Fruit fly (Drosophila melanogaster) whole organism, embryonic: ENCODE measurements around the gene foi.

Source experiments
- Antp ChIP-seq: fragments of 200-800 bp; sonication (Bioruptor generic); optimal IDR thresholded peaks from 3 replicates; lab custom pipeline; 2016; ENCODE audit warnings: missing biosample characterization, missing genetic modification characterization
- Atf3 ChIP-seq: fragments of 200-800 bp; sonication (Bioruptor generic); optimal IDR thresholded peaks from 3 replicates; lab custom pipeline; 2016; ENCODE audit warnings: missing biosample characterization, missing genetic modification characterization
- Atf6 ChIP-seq: fragments of 200-800 bp; sonication (Bioruptor generic); IDR thresholded peaks from 2 replicates; pipeline ENCODE4 v1.3.6; 2022; ENCODE audit warnings: missing biosample characterization, missing genetic modification characterization
- BEAF-32 ChIP-seq: fragments of 200-800 bp; sonication (Bioruptor generic); optimal IDR thresholded peaks from 3 replicates; lab custom pipeline; 2017; ENCODE audit warnings: missing biosample characterization, missing genetic modification characterization, mild to moderate bottlenecking, moderate library complexity, missing genetic modification reagents
- CG10431 ChIP-seq: fragments of 200-800 bp; sonication (Bioruptor generic); optimal IDR thresholded peaks from 3 replicates; lab custom pipeline; 2018; ENCODE audit warnings: missing biosample characterization, mild to moderate bottlenecking, missing genetic modification characterization
- CG12236 ChIP-seq: fragments of 200-800 bp; sonication (Bioruptor generic); optimal IDR thresholded peaks from 2 replicates; lab custom pipeline; 2016; ENCODE audit warnings: missing biosample characterization, missing genetic modification characterization
- CG12391 ChIP-seq: fragments of 200-800 bp; sonication (Bioruptor generic); optimal IDR thresholded peaks from 3 replicates; lab custom pipeline; 2018; ENCODE audit warnings: missing biosample characterization, mild to moderate bottlenecking, missing genetic modification characterization, moderate library complexity
- CG12769 ChIP-seq: fragments of 200-800 bp; sonication (Bioruptor generic); optimal IDR thresholded peaks from 2 replicates; lab custom pipeline; 2019; ENCODE audit warnings: missing biosample characterization, mild to moderate bottlenecking, missing genetic modification characterization, moderate library complexity
- CG13624 ChIP-seq: fragments of 200-800 bp; sonication (Bioruptor generic); optimal IDR thresholded peaks from 2 replicates; lab custom pipeline; 2016; ENCODE audit warnings: missing biosample characterization, missing genetic modification characterization
- CG14441 ChIP-seq: fragments of 200-800 bp; sonication (Bioruptor generic); IDR thresholded peaks from 2 replicates; pipeline ENCODE4 v1.3.6; 2022; ENCODE audit warnings: missing biosample characterization, missing genetic modification characterization
- CG1647 ChIP-seq: fragments of 200-800 bp; sonication (Bioruptor generic); optimal IDR thresholded peaks from 3 replicates; lab custom pipeline; 2016; ENCODE audit warnings: missing biosample characterization, missing genetic modification characterization
- CG2712 ChIP-seq: fragments of 200-800 bp; optimal IDR thresholded peaks from 3 replicates; lab custom pipeline; 2019; ENCODE audit warnings: missing biosample characterization, mild to moderate bottlenecking, missing genetic modification characterization, moderate library complexity
- CG30403 ChIP-seq: fragments of 200-800 bp; sonication (Bioruptor generic); optimal IDR thresholded peaks from 3 replicates; lab custom pipeline; 2016; ENCODE audit warnings: missing biosample characterization, missing genetic modification characterization
- CG3281 ChIP-seq: fragments of 200-800 bp; sonication (Bioruptor generic); optimal IDR thresholded peaks from 3 replicates; lab custom pipeline; 2017; ENCODE audit warnings: missing biosample characterization, mild to moderate bottlenecking, missing genetic modification characterization
- CG34224 ChIP-seq: fragments of 200-800 bp; sonication (Bioruptor generic); IDR thresholded peaks from 3 replicates; pipeline ENCODE4 v1.3.6; 2022; ENCODE audit warnings: missing biosample characterization, missing genetic modification characterization; ENCODE audit not compliant: partially characterized antibody
- CG43689 ChIP-seq: fragments of 200-800 bp; sonication (Bioruptor generic); IDR thresholded peaks from 2 replicates; pipeline ENCODE4 v1.3.6; 2022; ENCODE audit warnings: missing biosample characterization, missing genetic modification characterization
- CG4730 ChIP-seq: fragments of 200-800 bp; sonication (Bioruptor generic); IDR thresholded peaks from 2 replicates; pipeline ENCODE4 v1.3.6; 2022; ENCODE audit warnings: missing biosample characterization, missing genetic modification characterization
- CG6683 ChIP-seq: fragments of 200-800 bp; sonication (Bioruptor generic); optimal IDR thresholded peaks from 2 replicates; lab custom pipeline; 2017; ENCODE audit warnings: missing biosample characterization, mild to moderate bottlenecking, missing genetic modification characterization, missing genetic modification reagents
- CG7556 ChIP-seq: fragments of 200-800 bp; sonication (Bioruptor generic); optimal IDR thresholded peaks from 2 replicates; lab custom pipeline; 2017; ENCODE audit warnings: missing biosample characterization, mild to moderate bottlenecking, missing genetic modification characterization
- CG8924 ChIP-seq: fragments of 200-800 bp; optimal IDR thresholded peaks from 3 replicates; lab custom pipeline; 2019; ENCODE audit warnings: missing biosample characterization, mild to moderate bottlenecking, missing genetic modification characterization, moderate library complexity
- CG9609 ChIP-seq: fragments of 200-800 bp; sonication (Bioruptor generic); optimal IDR thresholded peaks from 3 replicates; lab custom pipeline; 2016; ENCODE audit warnings: missing biosample characterization, missing genetic modification characterization
- CG9727 ChIP-seq: fragments of 200-800 bp; sonication (Bioruptor generic); optimal IDR thresholded peaks from 3 replicates; lab custom pipeline; 2017; ENCODE audit warnings: missing biosample characterization, mild to moderate bottlenecking, missing genetic modification characterization
- Camta ChIP-seq: fragments of 200-800 bp; sonication (Bioruptor generic); optimal IDR thresholded peaks from 2 replicates; lab custom pipeline; 2016; ENCODE audit warnings: missing biosample characterization, missing genetic modification characterization
- CkIIα-i1 ChIP-seq: fragments of 200-800 bp; sonication (Bioruptor generic); IDR thresholded peaks from 2 replicates; pipeline ENCODE4 v1.3.6; 2022; ENCODE audit warnings: missing biosample characterization, missing genetic modification characterization
- Doc2 ChIP-seq: fragments of 200-800 bp; sonication (Bioruptor generic); IDR thresholded peaks from 2 replicates; pipeline ENCODE4 v1.3.6; 2022; ENCODE audit warnings: missing biosample characterization, missing genetic modification characterization
- E2f1 ChIP-seq: fragments of 200-800 bp; sonication (Bioruptor generic); IDR thresholded peaks from 2 replicates; pipeline ENCODE4 v1.3.6; 2022; ENCODE audit warnings: missing biosample characterization, missing genetic modification characterization
- GATAe ChIP-seq: fragments of 200-800 bp; sonication (Bioruptor generic); conservative IDR thresholded peaks from 2 replicates; pipeline ENCODE4 v1.3.6; 2022; ENCODE audit warnings: missing biosample characterization, missing genetic modification characterization
- Hand ChIP-seq: fragments of 200-800 bp; sonication (Bioruptor generic); optimal IDR thresholded peaks from 2 replicates; lab custom pipeline; 2017; ENCODE audit warnings: mild to moderate bottlenecking, missing biosample characterization, missing genetic modification reagents, missing genetic modification characterization
- Myb ChIP-seq: fragments of 200-800 bp; sonication (Bioruptor generic); optimal IDR thresholded peaks from 2 replicates; lab custom pipeline; 2016; ENCODE audit warnings: missing biosample characterization, missing genetic modification characterization
- Nf-YA ChIP-seq: fragments of 200-800 bp; sonication (Bioruptor generic); IDR thresholded peaks from 2 replicates; pipeline ENCODE4 v1.3.6; 2022; ENCODE audit warnings: missing biosample characterization, missing genetic modification characterization
- bowl ChIP-seq: fragments of 200-800 bp; sonication (Bioruptor generic); IDR thresholded peaks from 2 replicates; pipeline ENCODE4 v1.3.6; 2022; ENCODE audit warnings: missing biosample characterization, missing genetic modification characterization
- btn ChIP-seq: fragments of 200-800 bp; sonication (Bioruptor generic); optimal IDR thresholded peaks from 2 replicates; lab custom pipeline; 2016; ENCODE audit warnings: missing biosample characterization, missing genetic modification characterization
- dmrt11E ChIP-seq: fragments of 200-800 bp; sonication (Bioruptor generic); optimal IDR thresholded peaks from 3 replicates; lab custom pipeline; 2018; ENCODE audit warnings: missing biosample characterization, mild to moderate bottlenecking, missing genetic modification characterization, moderate library complexity
- dmrt99B ChIP-seq: fragments of 200-800 bp; sonication (Bioruptor generic); optimal IDR thresholded peaks from 2 replicates; lab custom pipeline; 2018; ENCODE audit warnings: missing biosample characterization, mild to moderate bottlenecking, missing genetic modification characterization, moderate library complexity
- grn ChIP-seq: fragments of 200-800 bp; sonication (Bioruptor generic); optimal IDR thresholded peaks from 3 replicates; lab custom pipeline; 2017; ENCODE audit warnings: missing biosample characterization, missing genetic modification characterization
- ham ChIP-seq: fragments of 200-800 bp; sonication (Bioruptor generic); IDR thresholded peaks from 2 replicates; pipeline ENCODE4 v1.3.6; 2022; ENCODE audit warnings: missing biosample characterization, missing genetic modification characterization
- ken ChIP-seq: fragments of 200-800 bp; sonication (Bioruptor generic); IDR thresholded peaks from 3 replicates; pipeline ENCODE4 v1.3.6; 2022; ENCODE audit warnings: missing biosample characterization, missing genetic modification characterization
- lola ChIP-seq, 3 experiments: fragments of >200 bp in 2 of 3; fragments of 200-800 bp in 1 of 3; sonication (Bioruptor generic) in 1 of 3; optimal IDR thresholded peaks; 2 replicates each; lab custom pipeline; 2017 to 2019; ENCODE audit warnings: missing biosample characterization in 3 of 3, missing genetic modification characterization in 3 of 3, mild to moderate bottlenecking in 1 of 3, moderate library complexity in 1 of 3
- mam ChIP-seq: fragments of 200-800 bp; sonication (Bioruptor generic); optimal IDR thresholded peaks from 3 replicates; lab custom pipeline; 2016; ENCODE audit warnings: missing biosample characterization, missing genetic modification characterization
- mld ChIP-seq: fragments of 200-800 bp; sonication (Bioruptor generic); IDR thresholded peaks from 3 replicates; pipeline ENCODE4 v1.3.6; 2022; ENCODE audit warnings: missing biosample characterization, missing genetic modification characterization; ENCODE audit not compliant: partially characterized antibody
- nau ChIP-seq: fragments of 200-800 bp; sonication (Bioruptor generic); optimal IDR thresholded peaks from 3 replicates; lab custom pipeline; 2017; ENCODE audit warnings: missing biosample characterization, mild to moderate bottlenecking, missing genetic modification characterization, missing genetic modification reagents
- nom ChIP-seq: fragments of 200-800 bp; sonication (Bioruptor generic); optimal IDR thresholded peaks from 2 replicates; lab custom pipeline; 2017; ENCODE audit warnings: missing biosample characterization, missing genetic modification characterization, mild to moderate bottlenecking, moderate library complexity, missing genetic modification reagents
- ranshi ChIP-seq: fragments of 200-800 bp; sonication (Bioruptor generic); IDR thresholded peaks from 2 replicates; pipeline ENCODE4 v1.3.6; 2022; ENCODE audit warnings: missing biosample characterization, missing genetic modification characterization
- sc ChIP-seq, 3 experiments: fragments of >200 bp in 2 of 3; fragments of 200-800 bp in 1 of 3; sonication (Bioruptor generic) in 1 of 3; optimal IDR thresholded peaks; 2 replicates in 2 of 3; 3 replicates in 1 of 3; lab custom pipeline; 2017; ENCODE audit warnings: mild to moderate bottlenecking in 1 of 3, missing biosample characterization in 1 of 3, missing genetic modification characterization in 1 of 3, missing genetic modification reagents in 1 of 3
- sisA ChIP-seq: fragments of 200-800 bp; sonication (Bioruptor generic); IDR thresholded peaks from 2 replicates; pipeline ENCODE4 v1.3.6; 2022; ENCODE audit warnings: missing biosample characterization, missing genetic modification characterization
- so ChIP-seq: fragments of 200-800 bp; sonication (Bioruptor generic); IDR thresholded peaks from 3 replicates; pipeline ENCODE4 v1.3.6; 2022; ENCODE audit warnings: missing biosample characterization, missing genetic modification characterization
- stc ChIP-seq: fragments of 200-800 bp; sonication (Bioruptor generic); IDR thresholded peaks from 2 replicates; pipeline ENCODE4 v1.3.6; 2022; ENCODE audit warnings: missing biosample characterization, missing genetic modification characterization
- toy ChIP-seq: fragments of 200-800 bp; sonication (Bioruptor generic); IDR thresholded peaks from 2 replicates; pipeline ENCODE4 v1.3.6; 2022; ENCODE audit warnings: missing biosample characterization, missing genetic modification characterization
- trem ChIP-seq: fragments of 200-800 bp; optimal IDR thresholded peaks from 3 replicates; lab custom pipeline; 2019; ENCODE audit warnings: missing biosample characterization, mild to moderate bottlenecking, missing genetic modification characterization, moderate library complexity

foi gene

dm6 chr3L:8525691-8526421, 812 bp downstream of the foi start (continued):
- TF ChIP-seq Camta (GFP tag; lab: Kevin White, UChicago) (no peak), CG13624 (GFP tag; lab: Kevin White, UChicago) (peak; percentile 72), CG10431 (GFP tag; lab: Kevin White, UChicago) (no peak), Antp (GFP tag; lab: Kevin White, UChicago) (no peak), CG4730 (GFP tag; lab: Robert Waterston, UW) (no peak), Myb (GFP tag; lab: Kevin White, UChicago) (no peak), CG7556 (GFP tag; lab: Kevin White, UChicago) (peak; percentile 35), CG8924 (tag; lab: Kevin White, UChicago) (peak; percentile 11), dmrt99B (tag; lab: Kevin White, UChicago) (peak; percentile 28), ranshi (GFP tag; lab: Robert Waterston, UW) (no peak), Doc2 (GFP tag; lab: Robert Waterston, UW) (no peak), grn (peak; percentile 97), CG3281 (GFP tag; lab: Kevin White, UChicago) (peak; percentile 72), CG9727 (GFP tag; lab: Kevin White, UChicago) (peak; percentile 45), stc (GFP tag; lab: Robert Waterston, UW) (no peak), CG1647 (peak; percentile 4), E2f1 (GFP tag; lab: Robert Waterston, UW) (no peak), GATAe (GFP tag; lab: Robert Waterston, UW) (peak; percentile 70), CG30403 (GFP tag; lab: Kevin White, UChicago) (peak; percentile 45), ham (no peak), CG43689 (GFP tag; lab: Robert Waterston, UW) (no peak), CkIIα-i1 (GFP tag; lab: Robert Waterston, UW) (no peak), bowl (GFP tag; lab: Robert Waterston, UW) (no peak), nau (GFP tag; lab: Kevin White, UChicago) (peak; percentile 26), Nf-YA (GFP tag; lab: Robert Waterston, UW) (no peak), CG2712 (tag; lab: Kevin White, UChicago) (peak; percentile 22), Hand (GFP tag; lab: Kevin White, UChicago) (peak; percentile 36), Atf3 (GFP tag; lab: Kevin White, UChicago) (no peak), trem (tag; lab: Kevin White, UChicago) (no peak), toy (GFP tag; lab: Robert Waterston, UW) (0 out of 2 replicates have a peak, but pooled peaks have one; percentile 22), Atf6 (0 out of 2 replicates have a peak, but pooled peaks have one; percentile 46), dmrt11E (tag; lab: Kevin White, UChicago) (no peak), nom (GFP tag; lab: Kevin White, UChicago) (no peak), so (GFP tag; lab: Robert Waterston, UW) (peak; percentile 32; the same call in 1 of the 3 replicates), mld (GFP tag; lab: Robert Waterston, UW) (no peak), sc (optimal IDR thresholded peaks at IDR 0.05; lab: Kevin White, UChicago) (no peak), sc (GFP tag; optimal IDR thresholded peaks at IDR 0.05; lab: Kevin White, UChicago) (no peak), mam (GFP tag; lab: Kevin White, UChicago) (peak; percentile 58), CG9609 (no peak), btn (GFP tag; lab: Kevin White, UChicago) (no peak), lola (GFP tag; optimal IDR thresholded peaks at IDR 0.05; lab: Kevin White, UChicago) (peak in 1 of 3 experiments; percentile 23), CG34224 (GFP tag; lab: Robert Waterston, UW) (no peak), BEAF-32 (GFP tag; lab: Kevin White, UChicago) (no peak), CG12391 (tag; lab: Kevin White, UChicago) (peak; percentile 33), ken (no peak), sisA (no peak), CG6683 (GFP tag; lab: Kevin White, UChicago) (no peak), CG12769 (tag; lab: Kevin White, UChicago) (peak; percentile 41), CG12236 (no peak), CG14441 (GFP tag; lab: Robert Waterston, UW) (0 out of 2 replicates have a peak, but pooled peaks have one; percentile 6)
